Worm (Caenorhabditis elegans): Measurements from ENCODE around the gene T26A5.2.
A peak's percentile ranks its signal among the peaks of the same experiment; 100 is the strongest.

- TF ChIP-seq med-1 (GFP tag; optimal IDR thresholded peaks at IDR 0.05; ENCODE audit: insufficient read depth) (no peak), flt-1 (GFP tag; IDR thresholded peaks at IDR 0.05) (no peak), cog-1 (tag; optimal IDR thresholded peaks at IDR 0.05) (no peak), ztf-23 (GFP tag; IDR thresholded peaks at IDR 0.05) (0 out of 2 replicates have a peak, but pooled peaks have one; percentile 6), ref-1 (GFP tag; conservative IDR thresholded peaks at IDR 0.05) (no peak), tab-1 (GFP tag; IDR thresholded peaks at IDR 0.05) (no peak), T22C8.4 (GFP tag; IDR thresholded peaks at IDR 0.05) (no peak), ztf-29 (GFP tag; IDR thresholded peaks at IDR 0.05) (peak; percentile 52; the same call in 1 of the 2 replicates), klf-2 (GFP tag; conservative IDR thresholded peaks at IDR 0.05) (no peak)
Measured at ce11 chrIII:6464113-6464571, 3.0 kb upstream of the T26A5.2 start.
